Worm (Caenorhabditis elegans) whole organism, L1 larva: ENCODE data around the gene penr-1.
A peak's percentile ranks its signal among the peaks of the same experiment; 100 is the strongest.

Experiments
- C04F5.9 ChIP-seq: sonication (generic microtip); optimal IDR thresholded peaks from 2 replicates; lab custom pipeline; 2016; ENCODE audit warnings: missing genetic modification characterization, missing compliant biosample characterization
- efl-1 ChIP-seq, 4 experiments: fragments of 150-350 bp; optimal IDR thresholded peaks in 3 of 4; peaks in 1 of 4; 1 replicate in 1 of 4; 2 replicates in 3 of 4; lab custom pipeline; 2014; ENCODE audit warnings: missing biosample characterization in 2 of 4, missing genetic modification characterization in 2 of 4, missing genetic modification reagents in 2 of 4
- jun-1 ChIP-seq: fragments of 150-350 bp; optimal IDR thresholded peaks from 2 replicates; lab custom pipeline; 2014; ENCODE audit warnings: missing biosample characterization, missing genetic modification reagents, missing genetic modification characterization
- lsy-2 ChIP-seq, 2 experiments: fragments of 150-350 bp; optimal IDR thresholded peaks; 2 replicates each; lab custom pipeline; 2014; ENCODE audit warnings: missing biosample characterization in 2 of 2, missing genetic modification characterization in 2 of 2
- skn-1 ChIP-seq: fragments of 150-350 bp; optimal IDR thresholded peaks from 2 replicates; lab custom pipeline; 2014; ENCODE audit warnings: missing biosample characterization, missing genetic modification characterization
- ztf-11 ChIP-seq, 2 experiments: sonication (generic microtip); optimal IDR thresholded peaks; 2 replicates each; lab custom pipeline; 2016 to 2017; ENCODE audit warnings: missing genetic modification characterization in 2 of 2, missing biosample characterization in 1 of 2, missing compliant biosample characterization in 1 of 2

DNA sequence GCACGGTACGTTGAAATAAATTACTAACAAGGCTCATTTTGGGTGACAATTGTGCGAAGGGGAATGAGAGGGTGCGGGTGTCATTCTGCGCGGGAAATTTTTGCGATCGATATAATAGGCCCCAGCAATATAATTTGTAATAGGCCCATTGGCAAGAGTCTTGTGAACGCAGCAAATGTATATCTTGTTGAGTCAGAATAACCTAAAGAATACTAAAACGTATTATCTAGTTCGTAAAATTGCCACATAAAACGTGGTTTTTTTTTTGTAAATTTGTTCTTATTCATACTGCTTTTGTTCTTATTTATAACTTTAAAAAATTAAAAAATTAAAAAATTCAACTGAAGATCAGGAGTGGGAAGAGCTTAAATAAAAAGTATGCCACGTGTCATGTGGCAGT is 29.9 kb upstream of the penr-1 start, which contains the start of gene C52A10.3:
- TF ChIP-seq C04F5.9 (tag; lab: Kevin White, UChicago) (no peak), lsy-2 (tag; optimal IDR thresholded peaks at IDR 0.05; lab: Kevin White, UChicago) (no peak), efl-1 (optimal IDR thresholded peaks at IDR 0.05; lab: Kevin White, UChicago) (no peak), efl-1 (GFP tag; optimal IDR thresholded peaks at IDR 0.05 in 1 of 2; lab: Kevin White, UChicago) (peak in 1 of 2 experiments; percentile 32), skn-1 (tag; lab: Kevin White, UChicago) (no peak), ztf-11 (tag; optimal IDR thresholded peaks at IDR 0.05; lab: Kevin White, UChicago) (no peak), jun-1 (tag; lab: Kevin White, UChicago) (no peak)
